Comparison of ENCODE assay signal across 4 fruit fly cellular contexts in genomic region chr3L:11276020-11276419, dm6.
A peak's percentile ranks its signal among the peaks of the same experiment; 100 is the strongest.
TF ChIP-seq lines count a peak whose summit lies in the region.

No protein-coding gene starts in this region.

- TF ChIP-seq CTCF in whole organism, embryonic (GFP tag; optimal IDR thresholded peaks at IDR 0.05; lab: Kevin White, UChicago) = no peak

TF ChIP-seq in whole organism, adult, 20 proteins besides CTCF, POLR2A, EP300 and RAD21:
- TF ChIP-seq Crg-1 (GFP tag; optimal IDR thresholded peaks at IDR 0.05; lab: Kevin White, UChicago) (no peak), CG7045 (GFP tag; optimal IDR thresholded peaks at IDR 0.05; lab: Kevin White, UChicago) (peak; percentile 23), CG5204 (GFP tag; optimal IDR thresholded peaks at IDR 0.05; lab: Kevin White, UChicago) (peak; percentile 52), cnc (optimal IDR thresholded peaks at IDR 0.05; lab: Kevin White, UChicago) (no peak), CG7101 (tag; optimal IDR thresholded peaks at IDR 0.05; lab: Kevin White, UChicago) (peak; percentile 36), tj (GFP tag; optimal IDR thresholded peaks at IDR 0.05; lab: Kevin White, UChicago) (peak; percentile 7), CG11617 (GFP tag; optimal IDR thresholded peaks at IDR 0.05; lab: Kevin White, UChicago) (peak; percentile 45), Mnt (GFP tag; optimal IDR thresholded peaks at IDR 0.05; lab: Kevin White, UChicago) (peak; percentile 21), ovo (GFP tag; optimal IDR thresholded peaks at IDR 0.05; lab: Kevin White, UChicago) (peak; percentile 67), cic (GFP tag; optimal IDR thresholded peaks at IDR 0.05; lab: Kevin White, UChicago) (peak; percentile 94), CG33017 (tag; optimal IDR thresholded peaks at IDR 0.05; lab: Kevin White, UChicago) (peak; percentile 36)

TF ChIP-seq in whole organism, embryonic, 481 proteins besides CTCF, POLR2A, EP300 and RAD21 (continues in another document):
- TF ChIP-seq run (tag; optimal IDR thresholded peaks at IDR 0.05; lab: Kevin White, UChicago) (no peak), CG33213 (GFP tag; optimal IDR thresholded peaks at IDR 0.05; lab: Kevin White, UChicago) (no peak), crc (GFP tag; optimal IDR thresholded peaks at IDR 0.05; lab: Kevin White, UChicago) (no peak), CG8924 (tag; optimal IDR thresholded peaks at IDR 0.05; lab: Kevin White, UChicago) (peak; percentile 4), Xrp1 (GFP tag; IDR thresholded peaks at IDR 0.05; lab: Robert Waterston, UW) (peak; percentile 32), CG5180 (GFP tag; optimal IDR thresholded peaks at IDR 0.05; lab: Kevin White, UChicago) (no peak), CG10959 (GFP tag; IDR thresholded peaks at IDR 0.05; lab: Robert Waterston, UW) (no peak), twi (tag; optimal IDR thresholded peaks at IDR 0.05; lab: Kevin White, UChicago) (peak; percentile 39), CG15696 (tag; optimal IDR thresholded peaks at IDR 0.05; lab: Kevin White, UChicago) (peak; percentile 36), Hmr (GFP tag; optimal IDR thresholded peaks at IDR 0.05; lab: Kevin White, UChicago) (peak; percentile 32), CG18619 (GFP tag; optimal IDR thresholded peaks at IDR 0.05; lab: Kevin White, UChicago) (peak; percentile 18), Poxn (GFP tag; IDR thresholded peaks at IDR 0.05; lab: Robert Waterston, UW) (no peak), CG17385 (GFP tag; optimal IDR thresholded peaks at IDR 0.05; lab: Kevin White, UChicago) (peak; percentile 4), Nf-YA (GFP tag; IDR thresholded peaks at IDR 0.05; lab: Robert Waterston, UW) (no peak), sqz (GFP tag; optimal IDR thresholded peaks at IDR 0.05; lab: Kevin White, UChicago) (peak; percentile 34), Med (GFP tag; lab: Kevin White, UChicago) (peak; percentile 70), Mrtf (GFP tag; IDR thresholded peaks at IDR 0.05; lab: Robert Waterston, UW) (no peak), zf30C (GFP tag; optimal IDR thresholded peaks at IDR 0.05; lab: Kevin White, UChicago) (peak; percentile 13), CG9727 (GFP tag; optimal IDR thresholded peaks at IDR 0.05; lab: Kevin White, UChicago) (peak; percentile 18), lab (GFP tag; optimal IDR thresholded peaks at IDR 0.05; lab: Kevin White, UChicago) (peak; percentile 31), ap (GFP tag; IDR thresholded peaks at IDR 0.05; lab: Robert Waterston, UW) (no peak), CG32772 (GFP tag; IDR thresholded peaks at IDR 0.05; lab: Robert Waterston, UW) (peak; percentile 61), prd (optimal IDR thresholded peaks at IDR 0.05; lab: Kevin White, UChicago) (no peak), prd (GFP tag; IDR thresholded peaks at IDR 0.05; lab: Robert Waterston, UW) (0 out of 3 replicates have a peak, but pooled peaks have one; percentile 23), CG2712 (tag; optimal IDR thresholded peaks at IDR 0.05; lab: Kevin White, UChicago) (no peak), CG13424 (tag; optimal IDR thresholded peaks at IDR 0.05; lab: Kevin White, UChicago) (peak; percentile 5), Spps (tag; optimal IDR thresholded peaks at IDR 0.05; lab: Kevin White, UChicago) (no peak), caup (GFP tag; optimal IDR thresholded peaks at IDR 0.05; lab: Kevin White, UChicago; ENCODE audit: severe bottlenecking) (peak; percentile 49)

TF ChIP-seq in whole organism, prepupa, 60 proteins besides CTCF, POLR2A, EP300 and RAD21:
- no peak for TF ChIP-seq CG15336 (GFP tag; IDR thresholded peaks at IDR 0.05; lab: Robert Waterston, UW)
- peak; percentile 28 for TF ChIP-seq Eip78C (GFP tag; lab: Kevin White, UChicago)
- TF ChIP-seq fkh (GFP tag; optimal IDR thresholded peaks at IDR 0.05; lab: Kevin White, UChicago) = peak; percentile 70

TF ChIP-seq in whole organism, pupa, 21 proteins besides CTCF, POLR2A, EP300 and RAD21:
- TF ChIP-seq CG8301 (tag; optimal IDR thresholded peaks at IDR 0.05; lab: Kevin White, UChicago) (no peak), CG32121 (GFP tag; IDR thresholded peaks at IDR 0.05; lab: Robert Waterston, UW) (0 out of 2 replicates have a peak, but pooled peaks have one; percentile 19), CG14655 (GFP tag; optimal IDR thresholded peaks at IDR 0.05; lab: Kevin White, UChicago) (no peak), gl (tag; optimal IDR thresholded peaks at IDR 0.05; lab: Kevin White, UChicago) (no peak)
